Fruit fly (Drosophila melanogaster): ENCODE results near the gene S.

S gene

DNA sequence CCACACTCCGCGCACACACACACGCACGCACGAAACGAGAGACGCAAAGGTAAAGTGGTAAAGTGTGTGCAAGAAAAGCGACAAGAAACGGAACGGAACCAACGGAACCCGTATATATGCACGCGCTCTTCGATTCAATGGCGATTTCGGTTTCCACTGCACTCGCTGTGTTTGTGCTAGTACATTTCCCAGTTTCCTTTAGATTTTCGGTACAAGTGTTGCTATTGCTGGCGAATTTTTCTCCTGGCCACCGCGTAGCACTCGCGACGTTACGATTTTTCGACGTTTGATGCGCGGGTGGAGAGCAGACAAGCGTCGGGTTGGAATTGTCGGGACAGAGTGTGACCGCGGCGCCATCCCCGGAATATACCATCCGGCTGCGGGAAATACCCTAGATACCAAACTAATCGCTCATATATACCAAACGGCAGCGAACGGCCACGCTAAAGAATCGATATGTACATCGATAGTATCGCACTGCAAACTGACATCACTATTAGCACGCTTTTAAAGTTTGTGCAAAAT lies at the start of gene S, which contains the start of gene ast (continued):
- TF ChIP-seq lab (GFP tag; optimal IDR thresholded peaks at IDR 0.05) (no peak), sqz (GFP tag; optimal IDR thresholded peaks at IDR 0.05) (no peak), Ada2b (GFP tag; IDR thresholded peaks at IDR 0.05) (no peak), Hand (GFP tag; optimal IDR thresholded peaks at IDR 0.05) (no peak), MBD-R2 (GFP tag; IDR thresholded peaks at IDR 0.05) (peak; percentile 90), chn (GFP tag; optimal IDR thresholded peaks at IDR 0.05) (peak; percentile 52), CG12744 (GFP tag; optimal IDR thresholded peaks at IDR 0.05) (peak; percentile 13), ttk (GFP tag; IDR thresholded peaks at IDR 0.05) (no peak), bowl (GFP tag; IDR thresholded peaks at IDR 0.05) (no peak), CG3838 (GFP tag; optimal IDR thresholded peaks at IDR 0.05) (no peak), salm (tag; optimal IDR thresholded peaks at IDR 0.05) (no peak), dmrt99B (tag; optimal IDR thresholded peaks at IDR 0.05) (no peak), CG4328 (GFP tag; optimal IDR thresholded peaks at IDR 0.05) (no peak), shn (GFP tag; optimal IDR thresholded peaks at IDR 0.05) (peak; percentile 6), CG13424 (tag; optimal IDR thresholded peaks at IDR 0.05) (peak; percentile 21), HLH4C (GFP tag; IDR thresholded peaks at IDR 0.05; ENCODE audit: partially characterized antibody) (peak; percentile 91), CG9932 (GFP tag; IDR thresholded peaks at IDR 0.05) (peak; percentile 81), grn (GFP tag; optimal IDR thresholded peaks at IDR 0.05) (no peak), CG4424 (GFP tag; optimal IDR thresholded peaks at IDR 0.05) (no peak), sens-2 (GFP tag; IDR thresholded peaks at IDR 0.05) (no peak), Doc2 (GFP tag; IDR thresholded peaks at IDR 0.05) (no peak), nerfin-1 (tag; optimal IDR thresholded peaks at IDR 0.05) (peak; percentile 36), ash1 (GFP tag; optimal IDR thresholded peaks at IDR 0.05) (no peak), CkIIα-i1 (GFP tag; IDR thresholded peaks at IDR 0.05) (no peak), fd64A (GFP tag; optimal IDR thresholded peaks at IDR 0.05) (no peak), CG15514 (GFP tag; optimal IDR thresholded peaks at IDR 0.05) (peak; percentile 84), Ets65A (GFP tag) (no peak), trh (GFP tag; optimal IDR thresholded peaks at IDR 0.05) (no peak), Dek (tag; optimal IDR thresholded peaks at IDR 0.05) (no peak), luna (GFP tag; optimal IDR thresholded peaks at IDR 0.05) (no peak), pita (GFP tag; optimal IDR thresholded peaks at IDR 0.05) (no peak), cas (GFP tag; IDR thresholded peaks at IDR 0.05) (0 out of 2 replicates have a peak, but pooled peaks have one; percentile 26), wor (GFP tag; IDR thresholded peaks at IDR 0.05) (no peak), CG9876 (GFP tag; optimal IDR thresholded peaks at IDR 0.05) (peak; percentile 40), CG30403 (GFP tag; optimal IDR thresholded peaks at IDR 0.05) (no peak), ken (GFP tag; IDR thresholded peaks at IDR 0.05) (no peak), sd (tag; optimal IDR thresholded peaks at IDR 0.05) (no peak), gcm (GFP tag; optimal IDR thresholded peaks at IDR 0.05) (peak; percentile 76), crc (GFP tag; optimal IDR thresholded peaks at IDR 0.05) (no peak), esg (GFP tag; conservative IDR thresholded peaks at IDR 0.05) (no peak), br (optimal IDR thresholded peaks at IDR 0.05) (no peak), Hr51 (GFP tag; optimal IDR thresholded peaks at IDR 0.05) (peak; percentile 53 to 76), tll (GFP tag; optimal IDR thresholded peaks at IDR 0.05) (no peak), NfI (GFP tag; optimal IDR thresholded peaks at IDR 0.05) (no peak), Nf-YC (tag; optimal IDR thresholded peaks at IDR 0.05) (peak; percentile 41), CG10654 (GFP tag; optimal IDR thresholded peaks at IDR 0.05) (no peak), CG7372 (GFP tag; IDR thresholded peaks at IDR 0.05) (no peak), CG12236 (GFP tag; optimal IDR thresholded peaks at IDR 0.05) (no peak), Mrtf (GFP tag; IDR thresholded peaks at IDR 0.05) (no peak), HLH3B (GFP tag; IDR thresholded peaks at IDR 0.05) (0 out of 2 replicates have a peak, but pooled peaks have one; percentile 20), CG17568 (GFP tag; optimal IDR thresholded peaks at IDR 0.05) (no peak), ro (GFP tag; IDR thresholded peaks at IDR 0.05) (no peak)
